Fruit fly (Drosophila melanogaster) whole organism, larva: ENCODE data around the gene ND-B22.

Experiments
- noc ChIP-seq: fragments of 200-800 bp; sonication (Bioruptor generic); optimal IDR thresholded peaks from 3 replicates; lab custom pipeline; 2019; ENCODE audit warnings: missing biosample characterization, mild to moderate bottlenecking, missing genetic modification characterization, moderate library complexity

Gene ND-B22

DNA sequence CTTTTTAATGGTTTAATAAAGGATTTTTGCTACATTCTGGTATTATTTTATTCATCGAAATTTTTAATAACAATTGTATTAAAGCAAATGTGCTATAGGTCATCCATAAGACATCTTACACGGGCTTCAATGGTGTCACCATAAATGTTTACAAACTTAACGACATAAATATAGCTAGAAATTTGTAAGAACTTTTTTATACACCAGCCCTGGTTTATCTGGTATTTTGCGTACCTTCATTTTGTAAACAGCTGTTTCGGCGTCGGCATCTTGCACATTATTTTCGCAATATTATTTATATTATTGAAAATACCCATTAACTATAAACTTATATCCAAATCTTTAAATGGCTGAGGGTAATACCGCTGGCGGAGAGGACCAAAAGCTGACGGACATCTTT is 3.5 kb downstream of the ND-B22 start, which contains the start of gene Tap42:
TSS of gene Tap42 (plus strand) at position 240 of the 400 bp plus-strand sequence.
- no peak for TF ChIP-seq noc (tag; lab: Kevin White, UChicago)

DNA sequence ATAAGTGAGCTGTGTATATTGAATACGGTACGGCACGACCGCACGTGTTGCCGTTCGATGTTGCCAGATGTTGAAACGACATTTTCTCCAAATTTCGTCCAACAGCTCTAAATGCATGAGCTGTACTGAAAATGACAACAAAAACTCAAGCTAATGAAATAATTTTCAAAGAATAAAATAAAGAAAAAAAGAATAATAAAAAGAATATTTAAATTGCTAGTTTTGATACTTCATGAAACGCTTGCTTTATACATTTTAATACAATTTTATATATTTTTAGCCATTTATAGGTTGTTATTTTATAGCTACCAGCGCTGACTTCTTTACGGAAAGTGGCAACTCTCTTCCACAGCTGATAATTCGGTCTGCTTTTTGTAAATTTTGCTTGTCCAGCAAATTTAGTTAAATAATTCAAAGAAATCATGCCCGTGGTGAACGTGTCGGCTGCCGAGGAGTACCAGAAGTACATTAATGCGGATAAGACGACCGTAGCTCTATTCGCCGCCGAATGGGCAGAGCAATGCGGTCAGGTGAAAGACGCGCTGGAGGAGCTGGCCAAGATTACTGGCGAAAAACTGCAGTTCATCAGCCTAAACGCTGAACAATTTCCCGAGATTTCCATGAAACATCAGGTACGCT is 4.7 kb downstream of the ND-B22 start, which contains the start of the genes Nnp-1 and Grx3:
TSS of gene Nnp-1 (minus strand) at position 81 of the 639 bp plus-strand sequence.
TSS of gene Grx3 (plus strand) at position 339 of the 639 bp plus-strand sequence.
- TF ChIP-seq noc (tag; lab: Kevin White, UChicago): no peak

DNA sequence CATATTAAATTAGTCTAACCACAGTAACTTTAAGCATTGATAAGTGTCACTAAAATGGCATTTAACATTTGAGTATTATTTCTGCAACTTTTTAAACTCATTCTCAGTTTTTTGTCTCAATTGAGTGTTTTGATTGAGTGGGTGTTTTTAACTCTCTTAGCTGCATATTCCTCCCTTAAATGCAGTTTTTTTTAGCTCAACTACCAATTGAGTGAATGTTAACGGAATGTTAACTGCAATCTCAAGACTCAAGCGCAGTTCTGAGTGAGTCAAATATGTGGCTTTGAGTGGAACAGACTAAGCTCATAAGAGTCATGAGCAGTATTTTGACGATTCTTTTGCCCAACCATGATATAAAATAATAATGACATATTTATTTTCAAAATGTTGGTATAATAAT is 8.0 kb downstream of the ND-B22 start:
- TF ChIP-seq noc (tag; lab: Kevin White, UChicago): no peak

DNA sequence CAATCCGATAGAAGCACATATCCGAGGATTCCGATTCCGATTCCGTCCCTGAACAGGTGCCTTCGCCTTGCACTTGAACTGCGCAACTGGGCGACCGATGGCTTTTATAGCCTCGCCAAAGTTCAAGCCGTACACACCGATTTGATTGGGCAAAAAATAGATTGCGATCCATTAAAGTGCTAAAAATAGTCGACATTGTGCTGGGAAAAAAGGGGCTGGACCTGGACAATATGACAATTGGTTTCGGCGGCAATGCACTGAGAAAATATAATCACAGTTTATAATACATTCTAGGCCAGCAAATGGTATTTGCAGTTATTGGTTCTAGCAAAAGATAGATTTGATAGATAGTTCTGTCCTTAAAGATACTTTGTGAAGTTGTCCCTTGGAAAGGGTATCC is 9.4 kb downstream of the ND-B22 start, which contains the start of gene CG9377:
TSS of gene CG9377 (minus strand) at position 101 of the 400 bp plus-strand sequence.
- TF ChIP-seq noc (tag; lab: Kevin White, UChicago): no peak

DNA sequence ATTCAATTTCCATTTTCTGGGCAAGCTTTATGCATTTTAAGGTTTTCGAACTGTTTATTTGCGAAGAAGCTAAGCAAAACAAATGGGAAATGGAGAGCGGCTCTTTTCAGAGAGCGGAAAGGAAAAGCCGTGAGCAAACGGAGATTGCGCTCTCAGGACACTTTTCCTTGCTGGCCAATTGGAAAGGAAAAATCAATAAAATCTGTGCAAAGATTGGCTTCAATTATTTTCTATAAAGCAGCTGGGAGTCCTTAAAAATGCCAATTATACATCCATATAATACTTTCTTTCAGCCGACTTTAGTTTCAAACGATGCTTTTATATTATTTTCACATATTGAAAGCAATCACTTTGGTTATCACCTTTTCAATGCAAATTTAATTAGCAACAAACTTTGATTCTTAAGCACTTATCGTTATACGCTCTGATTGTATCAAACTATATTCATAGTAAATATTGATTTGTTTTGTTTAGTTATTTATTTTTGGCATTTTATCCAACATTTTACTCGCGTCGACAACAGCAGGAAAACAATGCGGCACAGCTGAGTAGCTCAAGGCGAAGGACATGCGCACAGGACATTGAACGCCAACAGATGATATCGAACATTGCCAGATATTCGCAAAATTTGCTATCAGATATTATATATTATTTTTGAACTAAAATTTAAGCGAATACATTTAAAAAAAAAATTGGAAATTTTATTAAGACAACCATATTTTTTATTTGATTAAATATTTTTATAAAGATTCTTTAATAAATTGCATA is 16.1 kb downstream of the ND-B22 start, which contains the start of gene CG9395:
TSS of gene CG9395 (minus strand) at position 494 of the 768 bp plus-strand sequence.
- no peak for TF ChIP-seq noc (tag; lab: Kevin White, UChicago)

DNA sequence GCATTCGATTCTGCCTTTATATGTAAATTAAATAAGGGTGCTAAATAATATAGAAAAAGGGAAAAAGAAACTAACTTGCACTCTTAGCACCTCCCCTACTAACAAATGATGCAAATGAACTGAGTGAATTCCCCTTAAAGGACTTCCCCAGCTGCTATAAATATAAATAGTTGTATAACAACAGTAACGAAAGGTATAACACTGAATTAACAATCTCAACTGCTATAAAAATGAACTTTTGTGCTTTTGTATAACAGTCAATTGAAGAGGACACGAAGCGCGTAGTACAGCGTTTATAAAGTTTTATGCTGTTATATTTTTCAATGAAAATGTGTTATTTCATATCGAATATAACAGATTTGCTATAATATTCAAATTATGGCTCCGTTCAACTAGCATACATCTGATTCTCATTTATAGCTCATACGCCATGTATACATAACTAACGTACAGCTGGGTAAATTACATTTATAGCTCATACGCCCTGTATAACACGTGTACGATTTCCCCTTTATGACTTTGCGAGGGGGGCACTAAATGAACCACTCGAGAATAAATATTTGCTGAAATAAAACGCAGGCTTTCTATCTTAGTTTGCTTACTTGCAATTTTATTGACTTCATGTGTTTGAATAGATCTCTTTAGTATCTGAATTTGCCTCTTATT is 21.5 kb downstream of the ND-B22 start:
- TF ChIP-seq noc (tag; lab: Kevin White, UChicago): no peak

DNA sequence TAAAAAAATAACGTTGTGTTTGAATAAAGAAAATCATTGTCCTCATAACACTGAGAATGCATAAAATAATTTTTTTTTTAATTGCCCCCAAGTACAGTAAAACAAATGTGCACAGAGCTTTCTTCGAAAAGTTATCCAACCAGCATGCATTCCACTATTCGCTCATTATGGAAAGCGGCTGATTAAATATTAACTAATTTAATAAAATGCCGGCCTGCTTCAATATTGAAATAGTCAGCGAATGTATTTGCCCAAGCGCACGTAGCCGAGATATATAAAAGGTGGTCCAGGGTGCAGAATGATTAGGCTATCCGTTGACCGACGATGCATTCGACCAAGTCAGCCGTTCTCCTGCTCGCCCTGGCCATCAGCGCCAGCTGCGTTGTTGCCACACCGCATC is 23.4 kb downstream of the ND-B22 start, which contains the start of gene CG16826:
TSS of gene CG16826 (plus strand) at position 301 of the 400 bp plus-strand sequence.
- no peak for TF ChIP-seq noc (tag; lab: Kevin White, UChicago)

DNA sequence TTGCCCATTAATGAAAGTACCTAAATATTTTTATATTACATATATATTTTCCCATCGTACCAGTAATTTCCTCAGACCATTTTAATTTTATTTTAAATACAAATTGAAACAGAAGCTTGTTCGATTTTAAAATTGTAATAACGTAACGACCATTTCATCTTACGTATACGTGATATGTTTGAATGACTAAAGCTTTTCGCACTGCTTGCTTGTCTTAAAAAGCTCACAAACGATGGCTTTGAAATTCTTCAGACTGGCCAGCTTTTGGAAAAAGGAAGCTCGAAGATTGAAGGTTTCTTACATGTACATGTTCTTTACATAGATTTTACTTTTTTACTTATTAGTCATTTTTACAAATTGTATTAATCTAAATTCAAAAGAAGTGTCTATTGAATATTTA is 38.2 kb downstream of the ND-B22 start:
- TF ChIP-seq noc (tag; lab: Kevin White, UChicago): no peak

DNA sequence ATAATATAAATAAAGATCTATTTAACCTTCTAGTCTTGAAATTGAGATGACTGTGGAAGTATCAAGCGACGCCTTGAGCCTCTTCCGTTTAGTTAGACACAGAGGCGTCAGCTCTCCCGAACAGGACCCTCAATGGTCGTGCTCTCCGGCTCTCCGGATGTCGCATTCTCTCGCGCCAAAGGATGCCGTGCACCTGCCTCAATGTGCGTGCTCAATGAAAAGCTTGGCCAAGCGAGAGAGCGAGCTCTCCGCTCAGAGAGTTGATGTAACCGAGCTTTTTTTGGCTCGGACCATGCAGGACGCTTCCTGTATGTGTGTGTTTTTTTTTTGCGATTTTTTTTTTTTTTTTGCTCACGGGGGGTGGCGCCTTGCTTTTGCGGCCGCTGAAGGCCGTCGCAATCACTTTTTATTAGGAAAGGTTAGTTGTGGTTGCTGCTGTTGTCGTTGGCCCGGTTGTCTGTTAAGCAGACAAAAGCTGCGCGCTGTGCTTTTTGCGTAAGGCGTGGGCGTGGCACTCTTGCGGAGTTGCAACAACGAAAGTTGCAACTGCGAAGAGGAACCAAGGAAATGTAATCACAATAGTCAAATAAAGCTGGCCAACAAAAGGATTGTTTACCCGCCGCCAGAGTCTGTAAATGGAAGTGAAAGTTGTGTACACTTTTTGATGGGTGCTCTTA is 38.9 kb downstream of the ND-B22 start:
- TF ChIP-seq noc (tag; lab: Kevin White, UChicago): no peak

DNA sequence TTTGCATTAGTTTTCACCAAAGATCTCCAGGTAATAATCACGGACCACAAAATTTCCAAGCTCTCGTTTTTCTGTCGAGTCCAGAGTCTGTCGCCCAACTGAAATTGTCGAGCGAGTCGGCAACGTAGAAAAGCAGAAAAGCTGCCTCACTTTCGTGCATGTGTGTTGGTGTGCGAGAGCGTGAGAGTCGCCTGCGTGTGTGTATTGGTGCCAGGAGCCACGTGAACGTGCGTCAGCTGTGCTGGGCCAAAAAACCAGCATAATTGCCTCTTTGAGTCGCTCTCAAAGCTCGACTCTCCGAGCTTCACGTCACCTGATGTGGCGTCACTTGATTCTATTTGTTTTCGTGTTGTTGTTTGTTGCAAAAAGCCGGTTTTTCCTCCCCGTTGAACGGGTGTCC is 39.9 kb downstream of the ND-B22 start, which contains the start of gene hbt:
TSS of gene hbt (minus strand) at position 101 of the 400 bp plus-strand sequence.
- TF ChIP-seq noc (tag; lab: Kevin White, UChicago): no peak

DNA sequence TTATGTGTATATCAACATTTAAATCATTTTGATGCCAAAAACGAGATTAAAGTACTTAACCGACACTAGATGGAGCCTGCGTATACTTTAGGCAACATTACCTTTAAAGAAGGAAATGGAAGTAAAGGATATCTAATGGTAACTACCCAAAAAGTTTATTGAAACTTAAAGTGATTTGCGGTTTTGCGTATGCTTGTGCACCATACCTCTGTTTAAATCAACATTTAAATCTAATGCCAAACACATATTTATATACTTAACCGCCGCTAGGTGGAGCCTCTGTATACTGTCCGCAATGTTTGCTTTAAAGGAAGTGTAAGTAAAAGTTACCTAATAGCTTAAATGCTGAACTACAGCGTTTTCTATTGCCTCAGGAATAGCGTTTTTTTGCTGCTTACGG is 45.1 kb downstream of the ND-B22 start:
- no peak for TF ChIP-seq noc (tag; lab: Kevin White, UChicago)
